Worm (Caenorhabditis elegans) whole organism, early embryonic: ENCODE measurements around the gene swsn-7.

Experiments used
- B0310.2 ChIP-seq: sonication (generic microtip); optimal IDR thresholded peaks from 2 replicates; lab custom pipeline; 2016; ENCODE audit warnings: mild to moderate bottlenecking, missing genetic modification characterization, missing compliant biosample characterization
- F13C5.2 ChIP-seq: sonication (generic microtip); optimal IDR thresholded peaks from 2 replicates; lab custom pipeline; 2017; ENCODE audit warnings: mild to moderate bottlenecking, missing genetic modification characterization, inconsistent platforms, missing compliant biosample characterization
- aly-1 ChIP-seq: sonication (generic microtip); optimal IDR thresholded peaks from 2 replicates; lab custom pipeline; 2016; ENCODE audit warnings: missing genetic modification characterization, missing compliant biosample characterization
- ama-1 ChIP-seq: fragments of 150-350 bp; optimal IDR thresholded peaks from 2 replicates; lab custom pipeline; 2014
- ceh-13 ChIP-seq: fragments of 200-800 bp; sonication (Bioruptor generic); optimal IDR thresholded peaks from 2 replicates; lab custom pipeline; 2018; ENCODE audit warnings: mild to moderate bottlenecking, missing genetic modification characterization, missing compliant biosample characterization
- ceh-36 ChIP-seq: sonication (generic microtip); optimal IDR thresholded peaks from 2 replicates; lab custom pipeline; 2016; ENCODE audit warnings: missing genetic modification characterization, inconsistent platforms, missing compliant biosample characterization
- ets-7 ChIP-seq: sonication (generic microtip); optimal IDR thresholded peaks from 2 replicates; lab custom pipeline; 2016; ENCODE audit warnings: missing genotype, missing genetic modification characterization, missing compliant biosample characterization
- flt-1 ChIP-seq: fragments of 200-800 bp; sonication (Bioruptor generic); IDR thresholded peaks from 2 replicates; pipeline ENCODE4 v1.3.6; 2022; ENCODE audit warnings: missing genetic modification characterization, missing compliant biosample characterization
- hmbx-1 ChIP-seq: sonication (generic microtip); optimal IDR thresholded peaks from 2 replicates; lab custom pipeline; 2016; ENCODE audit warnings: mild to moderate bottlenecking, missing genetic modification characterization, missing compliant biosample characterization
- hmg-4 ChIP-seq: fragments of 200-800 bp; sonication (Bioruptor generic); optimal IDR thresholded peaks from 2 replicates; lab custom pipeline; 2018; ENCODE audit warnings: mild to moderate bottlenecking, missing genetic modification characterization, missing compliant biosample characterization
- hnd-1 ChIP-seq: sonication (generic microtip); optimal IDR thresholded peaks from 2 replicates; lab custom pipeline; 2016; ENCODE audit warnings: missing genetic modification characterization, missing compliant biosample characterization
- pes-1 ChIP-seq: fragments of 200-800 bp; sonication (Bioruptor generic); IDR thresholded peaks from 2 replicates; pipeline ENCODE4 v1.3.6; 2022; ENCODE audit warnings: missing genetic modification reagents, missing genetic modification characterization, missing compliant biosample characterization
- scrt-1 ChIP-seq: fragments of 200-800 bp; sonication (Bioruptor generic); IDR thresholded peaks from 2 replicates; pipeline ENCODE4 v1.3.6; 2022; ENCODE audit warnings: missing genetic modification characterization, missing compliant biosample characterization
- sea-1 ChIP-seq: fragments of 200-800 bp; sonication (Bioruptor generic); conservative IDR thresholded peaks from 2 replicates; pipeline ENCODE4 v1.3.6; 2022; ENCODE audit warnings: missing genetic modification characterization, missing compliant biosample characterization
- tbx-11 ChIP-seq: fragments of 200-800 bp; sonication (Bioruptor generic); IDR thresholded peaks from 2 replicates; pipeline ENCODE4 v1.3.6; 2022; ENCODE audit warnings: missing genetic modification characterization, missing compliant biosample characterization
- tbx-37 ChIP-seq: fragments of 200-800 bp; sonication (Bioruptor generic); conservative IDR thresholded peaks from 2 replicates; pipeline ENCODE4 v1.3.6; 2022; ENCODE audit warnings: missing genetic modification reagents, missing genetic modification characterization, missing compliant biosample characterization
- tra-4 ChIP-seq: sonication (generic microtip); optimal IDR thresholded peaks from 2 replicates; lab custom pipeline; 2017; ENCODE audit warnings: missing genetic modification characterization, missing compliant biosample characterization

The swsn-7 gene

ce11 chrII:8065985-8066384 lies 38.4 kb upstream of the swsn-7 start, which contains the start of gene pdha-1:
pdha-1 (plus strand) TSS chrII:8066285.
- TF ChIP-seq aly-1 (no peak), tbx-11 (no peak), scrt-1 (no peak), sea-1 (GFP tag; lab: Robert Waterston, UW) (no peak), tra-4 (tag; lab: Kevin White, UChicago) (no peak), hmg-4 (GFP tag; lab: Kevin White, UChicago) (no peak), flt-1 (GFP tag; lab: Robert Waterston, UW) (no peak), B0310.2 (tag; lab: Kevin White, UChicago) (no peak), ceh-13 (GFP tag; lab: Kevin White, UChicago) (no peak), hmbx-1 (tag; lab: Kevin White, UChicago) (no peak), pes-1 (GFP tag; lab: Robert Waterston, UW) (no peak), hnd-1 (tag; lab: Kevin White, UChicago) (no peak)

ce11 chrII:8062334-8062791 lies 34.8 kb upstream of the swsn-7 start, which contains the start of gene ufd-2:
ufd-2 (plus strand) TSS chrII:8062741.
- 0 out of 2 replicates have a peak, but pooled peaks have one; percentile 23 for TF ChIP-seq scrt-1
- TF ChIP-seq flt-1 (GFP tag; lab: Robert Waterston, UW) = no peak
- TF ChIP-seq ets-7 (tag; lab: Kevin White, UChicago) = peak; percentile 14

- TF ChIP-seq F13C5.2 (tag; lab: Kevin White, UChicago) (no peak), ama-1 (lab: Kevin White, UChicago) (no peak), hnd-1 (tag; lab: Kevin White, UChicago) (no peak), ceh-36 (no peak), ets-7 (tag; lab: Kevin White, UChicago) (no peak), tra-4 (tag; lab: Kevin White, UChicago) (no peak), ceh-13 (GFP tag; lab: Kevin White, UChicago) (no peak), sea-1 (GFP tag; lab: Robert Waterston, UW) (no peak), B0310.2 (tag; lab: Kevin White, UChicago) (no peak), flt-1 (GFP tag; lab: Robert Waterston, UW) (no peak), tbx-37 (GFP tag; lab: Robert Waterston, UW) (no peak), pes-1 (GFP tag; lab: Robert Waterston, UW) (no peak), hmbx-1 (tag; lab: Kevin White, UChicago) (no peak), hmg-4 (GFP tag; lab: Kevin White, UChicago) (no peak)
These were observed 32.0 kb upstream of the swsn-7 start for ce11 chrII:8059532-8059931.

ce11 chrII:8058769-8059168 lies 31.2 kb upstream of the swsn-7 start, which contains the start of gene T05H10.8:
T05H10.8 (plus strand) TSS chrII:8059069.
- TF ChIP-seq hmbx-1 (tag; lab: Kevin White, UChicago) = no peak
- no peak for TF ChIP-seq scrt-1
- TF ChIP-seq ceh-36 = no peak
- no peak for TF ChIP-seq ceh-13 (GFP tag; lab: Kevin White, UChicago)
- TF ChIP-seq tra-4 (tag; lab: Kevin White, UChicago) = no peak
- no peak for TF ChIP-seq B0310.2 (tag; lab: Kevin White, UChicago)
- no peak for TF ChIP-seq tbx-37 (GFP tag; lab: Robert Waterston, UW)
- TF ChIP-seq tbx-11 = no peak
- TF ChIP-seq F13C5.2 (tag; lab: Kevin White, UChicago) = no peak

- TF ChIP-seq tra-4 (tag; lab: Kevin White, UChicago) = no peak
- TF ChIP-seq ceh-13 (GFP tag; lab: Kevin White, UChicago) = no peak
- TF ChIP-seq tbx-11 = no peak
- no peak for TF ChIP-seq hmbx-1 (tag; lab: Kevin White, UChicago)
- TF ChIP-seq flt-1 (GFP tag; lab: Robert Waterston, UW) = no peak
- TF ChIP-seq scrt-1 = no peak
These were observed 30.3 kb upstream of the swsn-7 start for ce11 chrII:8057911-8058310.

ce11 chrII:8052850-8053249 lies 25.3 kb upstream of the swsn-7 start, which contains the start of gene T05H10.4:
T05H10.4 (plus strand) TSS chrII:8053150.
- TF ChIP-seq hmg-4 (GFP tag; lab: Kevin White, UChicago) = no peak
- no peak for TF ChIP-seq ceh-13 (GFP tag; lab: Kevin White, UChicago)
- TF ChIP-seq sea-1 (GFP tag; lab: Robert Waterston, UW) = no peak
- TF ChIP-seq F13C5.2 (tag; lab: Kevin White, UChicago) = no peak
- TF ChIP-seq ets-7 (tag; lab: Kevin White, UChicago) = no peak
- TF ChIP-seq tbx-11 = no peak
- no peak for TF ChIP-seq B0310.2 (tag; lab: Kevin White, UChicago)
- no peak for TF ChIP-seq aly-1
- TF ChIP-seq tra-4 (tag; lab: Kevin White, UChicago) = no peak
- no peak for TF ChIP-seq ceh-36
- TF ChIP-seq scrt-1 = no peak
- no peak for TF ChIP-seq tbx-37 (GFP tag; lab: Robert Waterston, UW)
- no peak for TF ChIP-seq hnd-1 (tag; lab: Kevin White, UChicago)
- TF ChIP-seq ama-1 (lab: Kevin White, UChicago) = no peak
- TF ChIP-seq flt-1 (GFP tag; lab: Robert Waterston, UW) = no peak

- TF ChIP-seq flt-1 (GFP tag; lab: Robert Waterston, UW) = no peak
- no peak for TF ChIP-seq F13C5.2 (tag; lab: Kevin White, UChicago)
- no peak for TF ChIP-seq ceh-13 (GFP tag; lab: Kevin White, UChicago)
- TF ChIP-seq ceh-36 = no peak
- TF ChIP-seq tbx-11 = no peak
- TF ChIP-seq aly-1 = no peak
- no peak for TF ChIP-seq pes-1 (GFP tag; lab: Robert Waterston, UW)
- TF ChIP-seq tbx-37 (GFP tag; lab: Robert Waterston, UW) = no peak
- no peak for TF ChIP-seq ets-7 (tag; lab: Kevin White, UChicago)
- no peak for TF ChIP-seq hmg-4 (GFP tag; lab: Kevin White, UChicago)
- no peak for TF ChIP-seq ama-1 (lab: Kevin White, UChicago)
- TF ChIP-seq hnd-1 (tag; lab: Kevin White, UChicago) = no peak
- TF ChIP-seq scrt-1 = no peak
- no peak for TF ChIP-seq sea-1 (GFP tag; lab: Robert Waterston, UW)
- TF ChIP-seq tra-4 (tag; lab: Kevin White, UChicago) = no peak
- TF ChIP-seq hmbx-1 (tag; lab: Kevin White, UChicago) = no peak
- no peak for TF ChIP-seq B0310.2 (tag; lab: Kevin White, UChicago)
These were observed 24.6 kb upstream of the swsn-7 start for ce11 chrII:8052172-8052571.
